Worm (Caenorhabditis elegans) whole organism, L4 larva: ENCODE measurements around the gene ZK892.6.

Experiments
- D1046.2 ChIP-seq: fragments of 200-800 bp; sonication (Bioruptor generic); IDR thresholded peaks from 2 replicates; pipeline ENCODE4 v1.3.6; 2022; ENCODE audit warnings: missing genetic modification characterization, missing compliant biosample characterization
- F26F4.8 ChIP-seq: fragments of 200-800 bp; sonication (Bioruptor generic); conservative IDR thresholded peaks from 2 replicates; pipeline ENCODE4 v1.3.6; 2022; ENCODE audit warnings: missing genetic modification characterization, missing compliant biosample characterization
- T20F7.1 ChIP-seq: fragments of 200-800 bp; sonication (Bioruptor generic); optimal IDR thresholded peaks from 2 replicates; lab custom pipeline; 2018; ENCODE audit warnings: mild to moderate bottlenecking, missing genetic modification characterization, missing compliant biosample characterization
- ZK337.2 ChIP-seq: fragments of 200-800 bp; sonication (Bioruptor generic); IDR thresholded peaks from 2 replicates; pipeline ENCODE4 v1.3.6; 2022; ENCODE audit warnings: missing genetic modification reagents, missing genetic modification characterization, missing compliant biosample characterization
- aha-1 ChIP-seq: fragments of 150-350 bp; peaks from one replicate; lab custom pipeline; 2014; ENCODE audit warnings: missing biosample characterization, missing genetic modification characterization
- arid-1 ChIP-seq: fragments of 200-800 bp; sonication (Bioruptor generic); conservative IDR thresholded peaks from 2 replicates; pipeline ENCODE4 v1.3.6; 2022; ENCODE audit warnings: missing genetic modification reagents, missing genetic modification characterization, missing compliant biosample characterization
- ceh-28 ChIP-seq: fragments of 150-350 bp; optimal IDR thresholded peaks from 2 replicates; lab custom pipeline; 2014; ENCODE audit warnings: missing biosample characterization, missing genetic modification reagents, missing genetic modification characterization
- ceh-32 ChIP-seq: sonication (generic microtip); optimal IDR thresholded peaks from 2 replicates; lab custom pipeline; 2016; ENCODE audit warnings: mild to moderate bottlenecking, missing genetic modification characterization, missing compliant biosample characterization; ENCODE audit not compliant: poor library complexity
- ceh-62 ChIP-seq: sonication (generic microtip); optimal IDR thresholded peaks from 2 replicates; lab custom pipeline; 2017; ENCODE audit warnings: missing biosample characterization, missing genetic modification characterization
- ceh-82 ChIP-seq: sonication (generic microtip); optimal IDR thresholded peaks from 2 replicates; lab custom pipeline; 2017; ENCODE audit warnings: missing biosample characterization, missing genetic modification characterization
- daf-12 ChIP-seq: fragments of 150-350 bp; optimal IDR thresholded peaks from 2 replicates; lab custom pipeline; 2014; ENCODE audit warnings: missing biosample characterization, missing genetic modification reagents, missing genetic modification characterization
- daf-16 ChIP-seq, 3 experiments: sonication (generic microtip); optimal IDR thresholded peaks; 2 replicates each; lab custom pipeline; 2016 to 2017; ENCODE audit warnings: missing genetic modification characterization in 3 of 3, missing genetic modification reagents in 3 of 3, mild to moderate bottlenecking in 2 of 3, missing compliant biosample characterization in 2 of 3, missing biosample characterization in 1 of 3, moderate library complexity in 1 of 3
- daf-19 ChIP-seq: fragments of 200-800 bp; sonication (Bioruptor generic); conservative IDR thresholded peaks from 2 replicates; pipeline ENCODE4 v1.3.6; 2022; ENCODE audit warnings: missing genetic modification characterization, missing compliant biosample characterization
- daf-8 ChIP-seq: fragments of 200-800 bp; sonication (Bioruptor generic); IDR thresholded peaks from 2 replicates; pipeline ENCODE4 v1.3.6; 2022; ENCODE audit warnings: missing genetic modification characterization, missing compliant biosample characterization
- dmd-8 ChIP-seq: fragments of 200-800 bp; sonication (Bioruptor generic); IDR thresholded peaks from 2 replicates; pipeline ENCODE4 v1.3.6; 2022; ENCODE audit warnings: missing genetic modification characterization, missing compliant biosample characterization
- dmd-9 ChIP-seq: fragments of 200-800 bp; sonication (Bioruptor generic); IDR thresholded peaks from 2 replicates; pipeline ENCODE4 v1.3.6; 2022; ENCODE audit warnings: missing genetic modification reagents, missing genetic modification characterization, missing compliant biosample characterization
- dpl-1 ChIP-seq: fragments of 150-350 bp; optimal IDR thresholded peaks from 2 replicates; lab custom pipeline; 2014; ENCODE audit warnings: missing biosample characterization, missing genetic modification reagents, missing genetic modification characterization
- dve-1 ChIP-seq: sonication (generic microtip); optimal IDR thresholded peaks from 2 replicates; lab custom pipeline; 2017; ENCODE audit warnings: antibody characterized with exemption, mild to moderate bottlenecking, missing genetic modification characterization, missing compliant biosample characterization; ENCODE audit not compliant: insufficient read depth
- egl-43 ChIP-seq: fragments of 200-800 bp; sonication (Bioruptor generic); IDR thresholded peaks from 2 replicates; pipeline ENCODE4 v1.3.6; 2022; ENCODE audit warnings: missing genetic modification reagents, missing genetic modification characterization, missing compliant biosample characterization
- fkh-10 ChIP-seq: fragments of 150-350 bp; optimal IDR thresholded peaks from 2 replicates; lab custom pipeline; 2014; ENCODE audit warnings: missing biosample characterization, missing genetic modification reagents, missing genetic modification characterization
- hlh-11 ChIP-seq: fragments of 200-800 bp; sonication (Bioruptor generic); optimal IDR thresholded peaks from 2 replicates; lab custom pipeline; 2018; ENCODE audit warnings: mild to moderate bottlenecking, missing genetic modification characterization, missing compliant biosample characterization
- lin-13 ChIP-seq: fragments of 150-350 bp; optimal IDR thresholded peaks from 2 replicates; lab custom pipeline; 2014; ENCODE audit warnings: missing biosample characterization, missing genetic modification reagents, missing genetic modification characterization
- lin-38 ChIP-seq: fragments of 200-800 bp; sonication (Bioruptor generic); IDR thresholded peaks from 2 replicates; pipeline ENCODE4 v1.3.6; 2022; ENCODE audit warnings: missing genetic modification reagents, missing genetic modification characterization, missing compliant biosample characterization
- lir-3 ChIP-seq: sonication (generic microtip); optimal IDR thresholded peaks from 2 replicates; lab custom pipeline; 2016; ENCODE audit warnings: mild to moderate bottlenecking, missing genetic modification characterization, missing compliant biosample characterization
- lsy-2 ChIP-seq, 2 experiments: fragments of 150-350 bp in 1 of 2; sonication (generic microtip) in 1 of 2; optimal IDR thresholded peaks; 2 replicates each; lab custom pipeline; 2014 to 2017; ENCODE audit warnings: missing biosample characterization in 2 of 2, missing genetic modification characterization in 2 of 2
- mep-1 ChIP-seq: fragments of 150-350 bp; sonication (generic microtip); optimal IDR thresholded peaks from 3 replicates; lab custom pipeline; 2014; ENCODE audit warnings: missing biosample characterization, missing genetic modification characterization
- mxl-2 ChIP-seq: fragments of 200-800 bp; sonication (Bioruptor generic); conservative IDR thresholded peaks from 2 replicates; pipeline ENCODE4 v1.3.6; 2022; ENCODE audit warnings: missing genetic modification reagents, missing genetic modification characterization, missing compliant biosample characterization
- nhr-102 ChIP-seq: sonication (generic microtip); optimal IDR thresholded peaks from 2 replicates; lab custom pipeline; 2016; ENCODE audit warnings: mild to moderate bottlenecking, missing genetic modification characterization, moderate library complexity, missing compliant biosample characterization
- nhr-11 ChIP-seq: fragments of 150-350 bp; optimal IDR thresholded peaks from 2 replicates; lab custom pipeline; 2014; ENCODE audit warnings: missing biosample characterization, missing genetic modification characterization
- nhr-28 ChIP-seq: fragments of 150-350 bp; optimal IDR thresholded peaks from 2 replicates; lab custom pipeline; 2014; ENCODE audit warnings: missing biosample characterization, missing genetic modification characterization
- nhr-42 ChIP-seq: fragments of 200-800 bp; sonication (Bioruptor generic); IDR thresholded peaks from 2 replicates; pipeline ENCODE4 v1.3.6; 2022; ENCODE audit warnings: missing genetic modification characterization, missing compliant biosample characterization
- nhr-48 ChIP-seq: sonication (generic microtip); optimal IDR thresholded peaks from 2 replicates; lab custom pipeline; 2016; ENCODE audit warnings: mild to moderate bottlenecking, missing genetic modification characterization, missing compliant biosample characterization
- nhr-6 ChIP-seq: fragments of 150-350 bp; optimal IDR thresholded peaks from 2 replicates; lab custom pipeline; 2014; ENCODE audit warnings: missing biosample characterization, missing genetic modification characterization
- nhr-76 ChIP-seq: fragments of 150-350 bp; optimal IDR thresholded peaks from 2 replicates; lab custom pipeline; 2014; ENCODE audit warnings: missing biosample characterization, missing genetic modification characterization
- nhr-77 ChIP-seq: fragments of 150-350 bp; optimal IDR thresholded peaks from 2 replicates; lab custom pipeline; 2014; ENCODE audit warnings: missing biosample characterization, missing genetic modification characterization
- pqm-1 ChIP-seq: sonication (generic microtip); optimal IDR thresholded peaks from 2 replicates; lab custom pipeline; 2017; ENCODE audit warnings: missing biosample characterization, missing genetic modification characterization
- snpc-1.2 ChIP-seq: fragments of 200-800 bp; sonication (Bioruptor generic); IDR thresholded peaks from 2 replicates; pipeline ENCODE4 v1.3.6; 2022; ENCODE audit warnings: missing genetic modification reagents, missing genetic modification characterization, missing compliant biosample characterization
- spr-3 ChIP-seq: fragments of 200-800 bp; sonication (Bioruptor generic); optimal IDR thresholded peaks from 2 replicates; lab custom pipeline; 2018; ENCODE audit warnings: mild to moderate bottlenecking, missing genetic modification characterization, missing compliant biosample characterization
- tra-1 ChIP-seq: fragments of 200-800 bp; sonication (Bioruptor generic); IDR thresholded peaks from 2 replicates; pipeline ENCODE4 v1.3.6; 2022; ENCODE audit warnings: missing genetic modification reagents, missing genetic modification characterization, missing compliant biosample characterization
- unc-62 ChIP-seq, 3 experiments: fragments of 150-350 bp in 1 of 3; sonication (generic microtip); optimal IDR thresholded peaks in 2 of 3; peaks in 1 of 3; 1 replicate in 1 of 3; 2 replicates in 2 of 3; lab custom pipeline; 2014 to 2017; ENCODE audit warnings: missing biosample characterization in 3 of 3, missing genetic modification characterization in 3 of 3, missing genetic modification reagents in 3 of 3, missing genotype in 1 of 3
- zfp-2 ChIP-seq: sonication (generic microtip); optimal IDR thresholded peaks from 2 replicates; lab custom pipeline; 2016; ENCODE audit warnings: mild to moderate bottlenecking, missing genetic modification characterization, missing compliant biosample characterization
- zfp-3 ChIP-seq: fragments of 200-800 bp; sonication (Bioruptor generic); conservative IDR thresholded peaks from 2 replicates; pipeline ENCODE4 v1.3.6; 2022; ENCODE audit warnings: missing genetic modification reagents, missing genetic modification characterization, missing compliant biosample characterization
- zip-11 ChIP-seq: fragments of 200-800 bp; sonication (Bioruptor generic); IDR thresholded peaks from 2 replicates; pipeline ENCODE4 v1.3.6; 2022; ENCODE audit warnings: missing genetic modification characterization, missing compliant biosample characterization
- ztf-11 ChIP-seq: fragments of 150-350 bp; optimal IDR thresholded peaks from 2 replicates; lab custom pipeline; 2014; ENCODE audit warnings: missing biosample characterization, missing genetic modification characterization
- ztf-7 ChIP-seq: fragments of 150-350 bp; optimal IDR thresholded peaks from 2 replicates; lab custom pipeline; 2014; ENCODE audit warnings: missing biosample characterization, missing genetic modification characterization

ZK892.6 gene

DNA sequence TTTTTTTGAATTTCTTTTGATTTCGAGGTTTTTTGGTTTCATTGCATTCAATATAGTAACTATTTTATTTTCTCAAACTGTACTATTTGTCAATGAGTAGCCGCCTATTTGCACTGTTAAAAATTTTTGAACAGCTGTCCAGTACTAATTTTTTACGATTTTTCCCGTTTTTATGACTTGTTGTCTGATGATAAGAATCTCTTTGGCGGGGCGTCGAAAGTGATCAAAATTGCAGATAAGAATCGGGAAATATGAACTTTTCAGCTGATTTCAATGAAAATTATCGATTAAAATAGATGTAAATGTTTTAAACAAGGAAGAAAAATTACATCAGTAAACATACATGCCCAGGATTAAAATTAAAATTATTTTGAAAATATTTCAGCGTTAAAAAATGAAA lies 5.7 kb downstream of the ZK892.6 start (continued):
- no peak for TF ChIP-seq zfp-3 (GFP tag; lab: Robert Waterston, UW)
- TF ChIP-seq ceh-82, result no peak
- TF ChIP-seq nhr-77, result peak; percentile 16
- TF ChIP-seq, all 104 proteins: peak for 11

DNA sequence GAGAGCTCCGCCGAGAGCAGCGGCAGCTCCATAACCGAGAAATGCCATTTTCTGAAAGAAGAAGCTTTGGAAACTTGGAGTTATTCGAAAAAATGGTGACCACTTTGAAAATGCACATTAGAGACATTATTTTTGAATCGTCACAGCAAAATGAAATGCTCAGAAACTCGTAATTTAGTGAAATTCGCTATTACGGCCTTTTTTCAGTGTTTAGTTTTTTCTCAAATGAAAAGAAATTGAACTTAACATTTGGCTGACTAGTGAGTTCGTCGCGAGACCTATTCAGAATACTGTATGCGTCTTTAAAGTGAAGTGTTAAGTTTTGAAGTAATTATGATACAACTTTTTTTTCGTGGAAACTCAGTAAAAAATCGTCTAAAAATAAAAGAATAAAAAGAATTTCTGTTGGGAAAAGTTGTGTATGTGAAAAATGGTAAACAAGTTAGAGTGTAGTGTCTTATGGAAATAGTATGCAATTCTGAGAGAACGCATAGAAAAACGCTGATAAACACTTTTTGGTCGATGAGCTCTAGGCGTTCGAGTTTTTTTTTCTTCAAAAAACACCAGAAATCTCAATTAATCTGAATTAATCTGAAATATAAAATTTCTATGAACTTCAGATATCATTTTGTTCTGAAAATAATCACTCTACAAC lies 9.4 kb downstream of the ZK892.6 start, which contains the start of gene R53.5:
Gene R53.5 (minus strand): TSS at position 51 of the 655 bp plus-strand sequence.
- TF ChIP-seq nhr-42 (GFP tag; lab: Robert Waterston, UW) (no peak), nhr-76 (no peak), pqm-1 (tag; lab: Kevin White, UChicago) (peak; percentile 3), aha-1 (no peak), F26F4.8 (GFP tag; lab: Robert Waterston, UW) (no peak), mxl-2 (GFP tag; lab: Robert Waterston, UW) (no peak), unc-62 (GFP tag; optimal IDR thresholded peaks at IDR 0.05 in 1 of 2; lab: Kevin White, UChicago) (peak in 1 of 2 experiments; percentile 22), unc-62 (tag; optimal IDR thresholded peaks at IDR 0.05; lab: Kevin White, UChicago) (no peak), ztf-11 (no peak), ceh-28 (tag; lab: Kevin White, UChicago) (no peak), spr-3 (GFP tag; lab: Kevin White, UChicago) (no peak), zfp-2 (no peak), fkh-10 (GFP tag; lab: Kevin White, UChicago) (no peak), nhr-77 (peak; percentile 22), dmd-8 (GFP tag; lab: Robert Waterston, UW) (no peak), dve-1 (tag; lab: Kevin White, UChicago) (peak; percentile 25), ceh-32 (no peak), snpc-1.2 (GFP tag; lab: Robert Waterston, UW) (no peak), lin-38 (GFP tag; lab: Robert Waterston, UW) (0 out of 2 replicates have a peak, but pooled peaks have one; percentile 14), daf-16 (GFP tag; optimal IDR thresholded peaks at IDR 0.05; lab: Kevin White, UChicago) (peak in 1 of 2 experiments; percentile 59), daf-16 (tag; optimal IDR thresholded peaks at IDR 0.05; lab: Kevin White, UChicago) (peak; percentile 91), nhr-48 (tag; lab: Kevin White, UChicago) (no peak), nhr-28 (peak; percentile 41), egl-43 (GFP tag; lab: Robert Waterston, UW) (no peak), daf-8 (GFP tag; lab: Robert Waterston, UW) (no peak), daf-19 (GFP tag; lab: Robert Waterston, UW) (no peak), dmd-9 (GFP tag; lab: Robert Waterston, UW) (no peak), T20F7.1 (GFP tag; lab: Kevin White, UChicago) (peak; percentile 39), lsy-2 (tag; optimal IDR thresholded peaks at IDR 0.05; lab: Kevin White, UChicago) (peak in 1 of 2 experiments; percentile 41)
- TF ChIP-seq, all 104 proteins: peak for 9

DNA sequence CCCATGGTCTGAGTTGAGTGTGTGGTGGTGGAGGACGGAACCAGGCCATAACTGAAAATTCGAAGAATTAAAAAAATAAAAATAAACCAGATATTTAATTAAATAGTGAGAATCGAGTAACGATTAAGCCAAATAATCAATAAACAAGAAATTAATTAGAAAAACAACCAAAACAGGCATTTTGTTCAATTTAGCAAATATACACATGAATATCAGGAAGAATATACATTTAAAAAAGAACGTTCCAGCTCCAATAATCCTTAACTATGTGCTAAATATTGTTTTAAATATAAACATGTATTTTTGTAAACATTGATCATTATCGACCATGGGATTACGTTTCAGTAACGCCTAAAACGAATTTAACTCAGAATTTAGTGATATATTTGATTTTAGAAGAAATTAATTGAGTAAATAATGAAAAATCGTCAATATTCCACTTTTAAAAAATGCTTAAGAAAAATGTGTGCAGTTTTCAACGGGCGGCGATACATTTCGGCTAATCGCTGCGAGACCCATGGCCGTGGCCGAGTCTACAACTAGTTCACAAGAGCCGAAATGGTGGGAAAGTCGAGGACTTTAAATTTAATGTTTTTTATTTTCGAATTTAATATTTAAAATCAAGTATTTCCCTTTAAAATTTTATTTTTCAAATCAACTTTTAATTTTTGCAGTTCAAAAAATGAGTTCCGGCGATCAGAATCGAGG lies 11.8 kb downstream of the ZK892.6 start, which contains the start of the genes R53.4 and psf-1:
Gene R53.4 (minus strand): TSS at position 51 of the 708 bp plus-strand sequence.
Gene psf-1 (plus strand): TSS at position 675 of the 708 bp plus-strand sequence.
- TF ChIP-seq hlh-11 (peak; percentile 36), tra-1 (GFP tag; lab: Robert Waterston, UW) (0 out of 2 replicates have a peak, but pooled peaks have one; percentile 37), nhr-6 (tag; lab: Kevin White, UChicago) (peak; percentile 42), ztf-7 (no peak), zfp-2 (no peak), mep-1 (tag; lab: Kevin White, UChicago) (peak; percentile 46), dmd-9 (GFP tag; lab: Robert Waterston, UW) (no peak), fkh-10 (GFP tag; lab: Kevin White, UChicago) (peak; percentile 2), lir-3 (no peak), nhr-11 (tag; lab: Kevin White, UChicago) (peak; percentile 87), D1046.2 (GFP tag; lab: Robert Waterston, UW) (no peak), arid-1 (GFP tag; lab: Robert Waterston, UW) (0 out of 2 replicates have a peak, but pooled peaks have one; percentile 10), lsy-2 (tag; optimal IDR thresholded peaks at IDR 0.05; lab: Kevin White, UChicago) (peak in 1 of 2 experiments; percentile 90), zip-11 (no peak), daf-16 (GFP tag; optimal IDR thresholded peaks at IDR 0.05; lab: Kevin White, UChicago) (no peak), daf-16 (tag; optimal IDR thresholded peaks at IDR 0.05; lab: Kevin White, UChicago) (peak; percentile 23), lin-13 (GFP tag; lab: Kevin White, UChicago) (peak; percentile 2), dpl-1 (GFP tag; lab: Kevin White, UChicago) (peak; percentile 85), nhr-102 (tag; lab: Kevin White, UChicago) (no peak), daf-12 (tag; lab: Kevin White, UChicago) (no peak), ceh-62 (no peak), ZK337.2 (GFP tag; lab: Robert Waterston, UW) (no peak)
